Worm (Caenorhabditis elegans) whole organism, late embryonic: Measurements from ENCODE around the gene F46B3.14.

ENCODE experiments used
- C08G9.2 ChIP-seq: sonication (generic microtip); optimal IDR thresholded peaks from 2 replicates; lab custom pipeline; 2016; ENCODE audit warnings: mild to moderate bottlenecking, missing genetic modification characterization, moderate library complexity, missing compliant biosample characterization
- C38D4.7 ChIP-seq: fragments of 200-800 bp; sonication (Bioruptor generic); optimal IDR thresholded peaks from 2 replicates; lab custom pipeline; 2018; ENCODE audit warnings: mild to moderate bottlenecking, missing genetic modification characterization, moderate library complexity, missing compliant biosample characterization
- K02D7.2 ChIP-seq: sonication (generic microtip); optimal IDR thresholded peaks from 2 replicates; lab custom pipeline; 2017; ENCODE audit warnings: mild to moderate bottlenecking, missing genetic modification characterization, missing compliant biosample characterization
- K09A11.1 ChIP-seq: sonication (generic microtip); optimal IDR thresholded peaks from 2 replicates; lab custom pipeline; 2017; ENCODE audit warnings: antibody characterized with exemption, mild to moderate bottlenecking, missing genetic modification characterization, missing compliant biosample characterization; ENCODE audit not compliant: insufficient read depth
- T23F11.4 ChIP-seq: fragments of 200-800 bp; sonication (Bioruptor generic); optimal IDR thresholded peaks from 2 replicates; lab custom pipeline; 2018; ENCODE audit warnings: mild to moderate bottlenecking, missing genetic modification characterization, missing compliant biosample characterization
- Y22D7AL.16 ChIP-seq: sonication (generic microtip); optimal IDR thresholded peaks from 2 replicates; lab custom pipeline; 2016; ENCODE audit warnings: missing genetic modification characterization, missing compliant biosample characterization
- ama-1 ChIP-seq: fragments of 150-350 bp; optimal IDR thresholded peaks from 2 replicates; lab custom pipeline; 2014
- ceh-2 ChIP-seq: sonication (generic microtip); optimal IDR thresholded peaks from 2 replicates; lab custom pipeline; 2016; ENCODE audit warnings: missing genotype, missing genetic modification characterization, missing compliant biosample characterization
- ceh-31 ChIP-seq: sonication (generic microtip); optimal IDR thresholded peaks from 2 replicates; lab custom pipeline; 2016; ENCODE audit warnings: missing genetic modification characterization, missing compliant biosample characterization
- ceh-34 ChIP-seq: sonication (generic microtip); optimal IDR thresholded peaks from 2 replicates; lab custom pipeline; 2016; ENCODE audit warnings: mild to moderate bottlenecking, missing genetic modification characterization, missing compliant biosample characterization
- ceh-45 ChIP-seq: fragments of 200-800 bp; sonication (Bioruptor generic); IDR thresholded peaks from 2 replicates; pipeline ENCODE4 v1.3.6; 2022; ENCODE audit warnings: missing genetic modification reagents, missing genetic modification characterization, missing compliant biosample characterization
- ceh-9 ChIP-seq: sonication (generic microtip); optimal IDR thresholded peaks from 2 replicates; lab custom pipeline; 2016; ENCODE audit warnings: mild to moderate bottlenecking, missing genetic modification characterization, inconsistent platforms, missing compliant biosample characterization
- che-1 ChIP-seq: sonication (generic microtip); optimal IDR thresholded peaks from 2 replicates; lab custom pipeline; 2016; ENCODE audit warnings: mild to moderate bottlenecking, missing genetic modification characterization, missing compliant biosample characterization
- dmd-4 ChIP-seq: sonication (generic microtip); optimal IDR thresholded peaks from 2 replicates; lab custom pipeline; 2016; ENCODE audit warnings: borderline replicate concordance, missing genetic modification characterization, missing compliant biosample characterization
- dve-1 ChIP-seq: sonication (generic microtip); optimal IDR thresholded peaks from 2 replicates; lab custom pipeline; 2017; ENCODE audit warnings: antibody characterized with exemption, mild to moderate bottlenecking, missing genetic modification characterization, missing compliant biosample characterization
- elt-4 ChIP-seq: sonication (generic microtip); optimal IDR thresholded peaks from 2 replicates; lab custom pipeline; 2016; ENCODE audit warnings: missing genetic modification characterization, missing compliant biosample characterization
- ets-4 ChIP-seq: sonication (generic microtip); optimal IDR thresholded peaks from 2 replicates; lab custom pipeline; 2016; ENCODE audit warnings: missing genetic modification characterization, missing compliant biosample characterization
- eyg-1 ChIP-seq: sonication (generic microtip); optimal IDR thresholded peaks from 2 replicates; lab custom pipeline; 2016; ENCODE audit warnings: missing genotype, missing genetic modification characterization, missing compliant biosample characterization
- fax-1 ChIP-seq: sonication (generic microtip); optimal IDR thresholded peaks from 2 replicates; lab custom pipeline; 2016; ENCODE audit warnings: missing genotype, missing genetic modification characterization, missing compliant biosample characterization
- hlh-13 ChIP-seq: fragments of 200-800 bp; sonication (Bioruptor generic); optimal IDR thresholded peaks from 2 replicates; lab custom pipeline; 2018; ENCODE audit warnings: mild to moderate bottlenecking, missing genetic modification characterization, missing compliant biosample characterization
- hlh-30 ChIP-seq: sonication (generic microtip); optimal IDR thresholded peaks from 2 replicates; lab custom pipeline; 2017; ENCODE audit warnings: antibody characterized with exemption, missing genetic modification characterization, missing compliant biosample characterization; ENCODE audit not compliant: insufficient read depth
- hlh-6 ChIP-seq: sonication (generic microtip); optimal IDR thresholded peaks from 2 replicates; lab custom pipeline; 2016; ENCODE audit warnings: missing genotype, missing genetic modification characterization, missing compliant biosample characterization
- hlh-8 ChIP-seq: sonication (generic microtip); optimal IDR thresholded peaks from 2 replicates; lab custom pipeline; 2016; ENCODE audit warnings: missing genotype, missing genetic modification characterization, missing compliant biosample characterization
- lin-11 ChIP-seq: fragments of 200-800 bp; sonication (Bioruptor generic); optimal IDR thresholded peaks from 2 replicates; lab custom pipeline; 2018; ENCODE audit warnings: mild to moderate bottlenecking, missing genetic modification characterization, missing compliant biosample characterization
- mec-3 ChIP-seq: sonication (generic microtip); optimal IDR thresholded peaks from 2 replicates; lab custom pipeline; 2016; ENCODE audit warnings: borderline replicate concordance, missing genetic modification characterization, missing compliant biosample characterization
- nfya-1 ChIP-seq: sonication (generic microtip); optimal IDR thresholded peaks from 2 replicates; lab custom pipeline; 2017; ENCODE audit warnings: missing genetic modification characterization, mild to moderate bottlenecking, missing compliant biosample characterization, antibody characterized with exemption, moderate library complexity
- nhr-11 ChIP-seq: fragments of 150-350 bp; optimal IDR thresholded peaks from 2 replicates; lab custom pipeline; 2014; ENCODE audit warnings: missing biosample characterization, missing genetic modification characterization
- odd-2 ChIP-seq: sonication (generic microtip); optimal IDR thresholded peaks from 2 replicates; lab custom pipeline; 2017; ENCODE audit warnings: antibody characterized with exemption, mild to moderate bottlenecking, missing genetic modification characterization, missing compliant biosample characterization
- pax-1 ChIP-seq: fragments of 150-350 bp; optimal IDR thresholded peaks from 2 replicates; lab custom pipeline; 2014; ENCODE audit warnings: missing biosample characterization, missing genetic modification characterization
- pqm-1 ChIP-seq: sonication (generic microtip); optimal IDR thresholded peaks from 2 replicates; lab custom pipeline; 2016; ENCODE audit warnings: missing genetic modification characterization, missing compliant biosample characterization
- ref-2 ChIP-seq: sonication (generic microtip); optimal IDR thresholded peaks from 2 replicates; lab custom pipeline; 2016; ENCODE audit warnings: missing genetic modification characterization, missing compliant biosample characterization
- rnt-1 ChIP-seq: sonication (generic microtip); optimal IDR thresholded peaks from 2 replicates; lab custom pipeline; 2016; ENCODE audit warnings: missing genetic modification characterization, missing compliant biosample characterization
- sdc-2 ChIP-seq: sonication (generic microtip); optimal IDR thresholded peaks from 2 replicates; lab custom pipeline; 2016; ENCODE audit warnings: missing genotype, missing genetic modification characterization, missing compliant biosample characterization
- sox-2 ChIP-seq: fragments of 200-800 bp; sonication (Bioruptor generic); IDR thresholded peaks from 2 replicates; pipeline ENCODE4 v1.3.6; 2022; ENCODE audit warnings: missing genetic modification reagents, missing genetic modification characterization, missing compliant biosample characterization
- sox-4 ChIP-seq: sonication (generic microtip); optimal IDR thresholded peaks from 2 replicates; lab custom pipeline; 2017; ENCODE audit warnings: mild to moderate bottlenecking, missing genetic modification characterization, inconsistent platforms, missing compliant biosample characterization
- syd-9 ChIP-seq: sonication (generic microtip); optimal IDR thresholded peaks from 2 replicates; lab custom pipeline; 2016; ENCODE audit warnings: mild to moderate bottlenecking, missing genetic modification characterization, moderate library complexity, missing compliant biosample characterization
- tbx-2 ChIP-seq: sonication (generic microtip); optimal IDR thresholded peaks from 2 replicates; lab custom pipeline; 2016; ENCODE audit warnings: missing genetic modification characterization, missing compliant biosample characterization
- unc-86 ChIP-seq: sonication (generic microtip); optimal IDR thresholded peaks from 2 replicates; lab custom pipeline; 2016; ENCODE audit warnings: missing genetic modification characterization, missing compliant biosample characterization
- zip-5 ChIP-seq: sonication (generic microtip); optimal IDR thresholded peaks from 2 replicates; lab custom pipeline; 2016; ENCODE audit warnings: missing genetic modification characterization, missing compliant biosample characterization
- ztf-16 ChIP-seq: sonication (generic microtip); optimal IDR thresholded peaks from 2 replicates; lab custom pipeline; 2017; ENCODE audit warnings: missing genetic modification characterization, missing compliant biosample characterization

The F46B3.14 gene

ce11 chrV:20600704-20601103 is 30.5 kb downstream of the F46B3.14 start:
- TF ChIP-seq sox-2 (GFP tag; lab: Robert Waterston, UW) (no peak), ceh-31 (tag; lab: Kevin White, UChicago) (peak; percentile 7), elt-4 (tag; lab: Kevin White, UChicago) (peak; percentile 87)

ce11 chrV:20599795-20600194 is 31.4 kb downstream of the F46B3.14 start, which contains the start of gene col-163:
Gene col-163 (plus strand): TSS chrV:20600095.
- TF ChIP-seq dve-1 (no peak), ztf-16 (tag; lab: Kevin White, UChicago) (no peak), nhr-11 (tag; lab: Kevin White, UChicago) (no peak), hlh-6 (no peak), rnt-1 (no peak), T23F11.4 (GFP tag; lab: Kevin White, UChicago) (no peak), C38D4.7 (GFP tag; lab: Kevin White, UChicago) (no peak), C08G9.2 (tag; lab: Kevin White, UChicago) (no peak), sdc-2 (no peak), lin-11 (tag; lab: Kevin White, UChicago) (no peak), pax-1 (tag; lab: Kevin White, UChicago) (no peak)
- TF ChIP-seq, all 69 proteins: peak for 0

- TF ChIP-seq ceh-45 (GFP tag; lab: Robert Waterston, UW) (no peak), sox-4 (tag; lab: Kevin White, UChicago) (no peak), syd-9 (tag; lab: Kevin White, UChicago) (no peak), K09A11.1 (tag; lab: Kevin White, UChicago) (no peak), odd-2 (tag; lab: Kevin White, UChicago) (no peak), hlh-13 (no peak), ceh-9 (no peak), fax-1 (no peak), ets-4 (no peak), elt-4 (tag; lab: Kevin White, UChicago) (no peak), Y22D7AL.16 (tag; lab: Kevin White, UChicago) (no peak), nfya-1 (tag; lab: Kevin White, UChicago) (no peak)
These were observed 34.1 kb downstream of the F46B3.14 start, which contains the start of gene F46B3.1 for ce11 chrV:20597076-20597475. Gene F46B3.1 (minus strand): TSS chrV:20597176.

- no peak for TF ChIP-seq hlh-6
- no peak for TF ChIP-seq ref-2 (tag; lab: Kevin White, UChicago)
- no peak for TF ChIP-seq K09A11.1 (tag; lab: Kevin White, UChicago)
- no peak for TF ChIP-seq unc-86 (tag; lab: Kevin White, UChicago)
- TF ChIP-seq eyg-1 (tag; lab: Kevin White, UChicago) = no peak
- TF ChIP-seq hlh-30 (tag; lab: Kevin White, UChicago) = no peak
- no peak for TF ChIP-seq ceh-9
- no peak for TF ChIP-seq sox-4 (tag; lab: Kevin White, UChicago)
- TF ChIP-seq mec-3 (tag; lab: Kevin White, UChicago) = no peak
- TF ChIP-seq odd-2 (tag; lab: Kevin White, UChicago) = no peak
- TF ChIP-seq zip-5 (tag; lab: Kevin White, UChicago) = no peak
- no peak for TF ChIP-seq C08G9.2 (tag; lab: Kevin White, UChicago)
- no peak for TF ChIP-seq hlh-8 (tag; lab: Kevin White, UChicago)
- TF ChIP-seq ceh-2 = no peak
- no peak for TF ChIP-seq ceh-34
These were observed 35.5 kb downstream of the F46B3.14 start, which contains the start of gene F26F2.11 for ce11 chrV:20595653-20596052. Gene F26F2.11 (minus strand): TSS chrV:20595753.

- TF ChIP-seq K02D7.2 = no peak
- TF ChIP-seq ama-1 (lab: Kevin White, UChicago) = no peak
- TF ChIP-seq odd-2 (tag; lab: Kevin White, UChicago) = no peak
- TF ChIP-seq rnt-1 = no peak
- no peak for TF ChIP-seq eyg-1 (tag; lab: Kevin White, UChicago)
- no peak for TF ChIP-seq dmd-4 (tag; lab: Kevin White, UChicago)
- TF ChIP-seq hlh-13 = no peak
- no peak for TF ChIP-seq sox-4 (tag; lab: Kevin White, UChicago)
- TF ChIP-seq T23F11.4 (GFP tag; lab: Kevin White, UChicago) = no peak
- TF ChIP-seq pqm-1 (tag; lab: Kevin White, UChicago) = no peak
- no peak for TF ChIP-seq che-1 (tag; lab: Kevin White, UChicago)
- no peak for TF ChIP-seq elt-4 (tag; lab: Kevin White, UChicago)
- no peak for TF ChIP-seq zip-5 (tag; lab: Kevin White, UChicago)
- no peak for TF ChIP-seq tbx-2 (tag; lab: Kevin White, UChicago)
These were observed 36.4 kb downstream of the F46B3.14 start, which contains the start of gene F26F2.10 for ce11 chrV:20594746-20595145. Gene F26F2.10 (minus strand): TSS chrV:20594846.
